Fruit fly (Drosophila melanogaster): ENCODE measurements around the gene tzn.

Gene tzn

DNA sequence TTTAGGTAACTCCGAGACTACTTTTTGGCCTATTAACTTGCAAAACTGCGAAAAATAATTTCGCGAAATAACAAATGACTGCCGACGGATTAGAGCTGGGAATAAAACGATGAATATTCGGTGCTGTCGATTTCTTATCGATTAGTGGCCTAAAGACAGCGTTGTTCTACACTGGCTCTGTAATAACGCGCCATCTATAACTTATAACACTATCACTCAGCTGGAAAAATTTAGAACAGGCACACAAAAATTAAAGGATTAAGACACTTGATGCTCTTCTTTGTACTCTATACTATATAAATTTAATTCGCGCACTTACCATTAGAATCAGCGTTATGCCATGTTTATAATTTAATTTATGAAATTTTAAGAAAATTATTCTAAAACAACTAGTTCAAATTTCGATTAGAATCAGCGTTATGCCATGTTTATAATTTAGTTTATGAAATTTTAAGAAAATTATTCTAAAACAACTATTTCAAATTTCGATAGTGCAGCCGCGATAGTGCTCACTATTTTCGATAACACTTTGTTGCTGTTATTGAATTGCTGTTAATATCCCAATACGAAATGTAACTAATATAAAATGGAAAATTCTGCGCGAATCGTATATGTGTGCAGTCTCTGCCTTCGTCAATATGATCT is 43.1 kb downstream of the tzn start, which contains the start of the genes CSN3 and CG11456 (continued):
- TF ChIP-seq Spps (tag; optimal IDR thresholded peaks at IDR 0.05) (no peak), CG17802 (tag; optimal IDR thresholded peaks at IDR 0.05) (peak; percentile 27), CG34224 (GFP tag; IDR thresholded peaks at IDR 0.05; ENCODE audit: partially characterized antibody) (peak; percentile 58), CG9817 (tag; optimal IDR thresholded peaks at IDR 0.05) (peak; percentile 30), CG12155 (GFP tag; optimal IDR thresholded peaks at IDR 0.05) (peak; percentile 64), Neu2 (GFP tag; optimal IDR thresholded peaks at IDR 0.05; ENCODE audit: borderline replicate concordance) (peak; percentile 0), nerfin-2 (GFP tag; IDR thresholded peaks at IDR 0.05; ENCODE audit: partially characterized antibody) (peak; percentile 31; the same call in 1 of the 2 replicates), Rfx (GFP tag; IDR thresholded peaks at IDR 0.05) (peak; percentile 77), Xbp1 (GFP tag; optimal IDR thresholded peaks at IDR 0.05) (peak; percentile 67), chif (GFP tag; optimal IDR thresholded peaks at IDR 0.05) (peak; percentile 18 to 33), prd (optimal IDR thresholded peaks at IDR 0.05) (no peak), prd (GFP tag; IDR thresholded peaks at IDR 0.05) (peak; percentile 44; the same call in 1 of the 3 replicates), CG6689 (GFP tag; IDR thresholded peaks at IDR 0.05) (no peak), Pdp1 (GFP tag; optimal IDR thresholded peaks at IDR 0.05) (peak in 1 of 2 experiments; percentile 33), mam (GFP tag; optimal IDR thresholded peaks at IDR 0.05) (peak; percentile 76), az2 (GFP tag; optimal IDR thresholded peaks at IDR 0.05) (no peak), z (GFP tag; IDR thresholded peaks at IDR 0.05) (no peak), Camta (GFP tag; optimal IDR thresholded peaks at IDR 0.05) (peak; percentile 43), MBD-R2 (GFP tag; IDR thresholded peaks at IDR 0.05) (peak; percentile 85), phol (tag; optimal IDR thresholded peaks at IDR 0.05) (peak; percentile 65), CG1792 (GFP tag; optimal IDR thresholded peaks at IDR 0.05) (peak; percentile 24), CG9797 (GFP tag; optimal IDR thresholded peaks at IDR 0.05) (peak; percentile 19), Hmr (GFP tag; optimal IDR thresholded peaks at IDR 0.05) (peak; percentile 72), Chrac-16 (GFP tag; optimal IDR thresholded peaks at IDR 0.05) (peak; percentile 43), MESR4 (GFP tag; optimal IDR thresholded peaks at IDR 0.05) (peak; percentile 25), HLH54F (GFP tag; optimal IDR thresholded peaks at IDR 0.05) (peak; percentile 52), CTCF (GFP tag; optimal IDR thresholded peaks at IDR 0.05) (peak; percentile 96), Aef1 (GFP tag; IDR thresholded peaks at IDR 0.05) (no peak), kni (GFP tag; optimal IDR thresholded peaks at IDR 0.05) (no peak), sr (GFP tag; IDR thresholded peaks at IDR 0.05) (no peak), jumu (GFP tag; optimal IDR thresholded peaks at IDR 0.05) (peak; percentile 60), HLH4C (GFP tag; IDR thresholded peaks at IDR 0.05; ENCODE audit: partially characterized antibody) (peak; percentile 83), CG9727 (GFP tag; optimal IDR thresholded peaks at IDR 0.05) (peak; percentile 4), shn (GFP tag; optimal IDR thresholded peaks at IDR 0.05) (peak; percentile 6), wek (GFP tag; optimal IDR thresholded peaks at IDR 0.05) (no peak), caup (GFP tag; optimal IDR thresholded peaks at IDR 0.05; ENCODE audit: severe bottlenecking) (peak; percentile 46), mirr (GFP tag; optimal IDR thresholded peaks at IDR 0.05) (no peak), pho (GFP tag; optimal IDR thresholded peaks at IDR 0.05) (peak; percentile 49), CG3847 (GFP tag; IDR thresholded peaks at IDR 0.05) (peak; percentile 64), so (GFP tag; IDR thresholded peaks at IDR 0.05) (no peak), fd102C (GFP tag; optimal IDR thresholded peaks at IDR 0.05) (no peak), Sry-δ (GFP tag; optimal IDR thresholded peaks at IDR 0.05) (peak; percentile 93), CG10565 (GFP tag; optimal IDR thresholded peaks at IDR 0.05) (no peak), crol (GFP tag; IDR thresholded peaks at IDR 0.05) (no peak), dm (GFP tag; optimal IDR thresholded peaks at IDR 0.05) (no peak), Trl (optimal IDR thresholded peaks at IDR 0.05) (no peak), Trl (GFP tag; optimal IDR thresholded peaks at IDR 0.05) (peak; percentile 50), zen2 (GFP tag; IDR thresholded peaks at IDR 0.05; ENCODE audit: partially characterized antibody) (peak; percentile 38; the same call in 2 of the 3 replicates), CG7963 (GFP tag; IDR thresholded peaks at IDR 0.05; ENCODE audit: partially characterized antibody) (peak; percentile 72), Sin3A (optimal IDR thresholded peaks at IDR 0.05) (peak; percentile 36), NK7.1 (GFP tag; optimal IDR thresholded peaks at IDR 0.05) (no peak)
